Worm (Caenorhabditis elegans): Measurements from ENCODE around the gene cex-1.

DNA sequence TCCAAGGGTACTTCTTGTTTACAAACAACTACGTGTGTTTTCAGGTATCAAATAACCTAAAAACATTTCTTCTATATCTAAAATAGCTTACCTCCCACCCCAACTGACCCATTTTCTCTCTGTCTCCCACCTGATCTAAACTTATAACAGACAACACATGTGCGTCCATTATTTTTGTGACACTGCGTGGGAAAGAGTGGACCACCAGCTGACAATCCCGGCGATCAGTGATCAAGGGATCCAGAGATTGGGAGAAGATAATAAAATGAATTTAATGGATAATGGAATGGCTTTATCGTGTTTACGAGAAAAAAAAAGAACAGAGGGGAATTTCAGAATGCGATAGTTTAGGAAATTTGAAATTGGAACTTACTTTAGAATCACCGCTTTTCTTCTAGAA is 1.7 kb downstream of the cex-1 start:
- TF ChIP-seq nhr-11 (tag; optimal IDR thresholded peaks at IDR 0.05) = no peak
- no peak for TF ChIP-seq jun-1 (tag; optimal IDR thresholded peaks at IDR 0.05)
- TF ChIP-seq unc-62 (GFP tag; optimal IDR thresholded peaks at IDR 0.05) = no peak
- TF ChIP-seq aly-2 (tag; optimal IDR thresholded peaks at IDR 0.05) = no peak
- no peak for TF ChIP-seq ztf-4 (tag; optimal IDR thresholded peaks at IDR 0.05)
- TF ChIP-seq ZK546.5 (tag; optimal IDR thresholded peaks at IDR 0.05) = no peak
- TF ChIP-seq nfya-1 (tag; optimal IDR thresholded peaks at IDR 0.05; ENCODE audit: insufficient read depth) = no peak
- TF ChIP-seq ama-1 (optimal IDR thresholded peaks at IDR 0.05) = no peak
- no peak for TF ChIP-seq nhr-237 (tag; optimal IDR thresholded peaks at IDR 0.05)
- no peak for TF ChIP-seq mdl-1 (tag; optimal IDR thresholded peaks at IDR 0.05)
- no peak for TF ChIP-seq nhr-12 (tag; optimal IDR thresholded peaks at IDR 0.05)
- TF ChIP-seq ceh-82 (tag; optimal IDR thresholded peaks at IDR 0.05) = no peak

All from whole organism, L3 larva.